Worm (Caenorhabditis elegans) whole organism, late embryonic: Measurements from ENCODE around the gene T04B2.8.

Experiments
- ama-1 ChIP-seq: fragments of 150-350 bp; optimal IDR thresholded peaks from 2 replicates; lab custom pipeline; 2014
- ceh-31 ChIP-seq: sonication (generic microtip); optimal IDR thresholded peaks from 2 replicates; lab custom pipeline; 2016; ENCODE audit warnings: missing genetic modification characterization, missing compliant biosample characterization
- ceh-6 ChIP-seq: fragments of 200-800 bp; sonication (Bioruptor generic); optimal IDR thresholded peaks from 2 replicates; lab custom pipeline; 2018; ENCODE audit warnings: mild to moderate bottlenecking, missing genetic modification characterization, missing compliant biosample characterization
- hlh-30 ChIP-seq: sonication (generic microtip); optimal IDR thresholded peaks from 2 replicates; lab custom pipeline; 2017; ENCODE audit warnings: antibody characterized with exemption, missing genetic modification characterization, missing compliant biosample characterization; ENCODE audit not compliant: insufficient read depth
- hlh-6 ChIP-seq: sonication (generic microtip); optimal IDR thresholded peaks from 2 replicates; lab custom pipeline; 2016; ENCODE audit warnings: missing genotype, missing genetic modification characterization, missing compliant biosample characterization
- lim-6 ChIP-seq: sonication (generic microtip); optimal IDR thresholded peaks from 2 replicates; lab custom pipeline; 2016; ENCODE audit warnings: missing genetic modification characterization, missing compliant biosample characterization
- tbx-2 ChIP-seq: sonication (generic microtip); optimal IDR thresholded peaks from 2 replicates; lab custom pipeline; 2016; ENCODE audit warnings: missing genetic modification characterization, missing compliant biosample characterization
- unc-42 ChIP-seq: sonication (generic microtip); optimal IDR thresholded peaks from 2 replicates; lab custom pipeline; 2016; ENCODE audit warnings: missing genotype, missing genetic modification characterization, missing compliant biosample characterization

ce11 chrIV:10078003-10078402 lies 27.0 kb upstream of the T04B2.8 start:
- TF ChIP-seq hlh-30 (tag; lab: Kevin White, UChicago): no peak
- no peak for TF ChIP-seq lim-6 (tag; lab: Kevin White, UChicago)
- TF ChIP-seq ceh-31 (tag; lab: Kevin White, UChicago): no peak
- no peak for TF ChIP-seq ama-1 (lab: Kevin White, UChicago)
- no peak for TF ChIP-seq ceh-6
- TF ChIP-seq tbx-2 (tag; lab: Kevin White, UChicago): no peak
- TF ChIP-seq hlh-6: no peak
- no peak for TF ChIP-seq unc-42 (tag; lab: Kevin White, UChicago)
